Worm (Caenorhabditis elegans) whole organism, early embryonic: ENCODE measurements around the gene C25H3.10.
A peak's percentile ranks its signal among the peaks of the same experiment; 100 is the strongest.

Source experiments
- ama-1 ChIP-seq: fragments of 150-350 bp; optimal IDR thresholded peaks from 2 replicates; lab custom pipeline; 2014
- flt-1 ChIP-seq: fragments of 200-800 bp; sonication (Bioruptor generic); IDR thresholded peaks from 2 replicates; pipeline ENCODE4 v1.3.6; 2022; ENCODE audit warnings: missing genetic modification characterization, missing compliant biosample characterization
- hmg-4 ChIP-seq: fragments of 200-800 bp; sonication (Bioruptor generic); optimal IDR thresholded peaks from 2 replicates; lab custom pipeline; 2018; ENCODE audit warnings: mild to moderate bottlenecking, missing genetic modification characterization, missing compliant biosample characterization
- pes-1 ChIP-seq: fragments of 200-800 bp; sonication (Bioruptor generic); IDR thresholded peaks from 2 replicates; pipeline ENCODE4 v1.3.6; 2022; ENCODE audit warnings: missing genetic modification reagents, missing genetic modification characterization, missing compliant biosample characterization
- scrt-1 ChIP-seq: fragments of 200-800 bp; sonication (Bioruptor generic); IDR thresholded peaks from 2 replicates; pipeline ENCODE4 v1.3.6; 2022; ENCODE audit warnings: missing genetic modification characterization, missing compliant biosample characterization
- tbx-11 ChIP-seq: fragments of 200-800 bp; sonication (Bioruptor generic); IDR thresholded peaks from 2 replicates; pipeline ENCODE4 v1.3.6; 2022; ENCODE audit warnings: missing genetic modification characterization, missing compliant biosample characterization

- no peak for TF ChIP-seq hmg-4 (GFP tag; lab: Kevin White, UChicago)
- no peak for TF ChIP-seq flt-1
- no peak for TF ChIP-seq pes-1 (GFP tag; lab: Robert Waterston, UW)
- TF ChIP-seq ama-1 = peak; percentile 70
- TF ChIP-seq tbx-11 (GFP tag; lab: Robert Waterston, UW) = no peak
- no peak for TF ChIP-seq scrt-1
These were observed 2.7 kb upstream of the C25H3.10 start for ce11 chrII:5701485-5701884.
